Worm (Caenorhabditis elegans) whole organism, L1 larva: ENCODE data around the gene R07B1.6.

Source experiments
- C04F5.9 ChIP-seq: sonication (generic microtip); optimal IDR thresholded peaks from 2 replicates; lab custom pipeline; 2016; ENCODE audit warnings: missing genetic modification characterization, missing compliant biosample characterization
- C34B4.2 ChIP-seq: sonication (generic microtip); optimal IDR thresholded peaks from 2 replicates; lab custom pipeline; 2017; ENCODE audit warnings: mild to moderate bottlenecking, missing genetic modification characterization, missing compliant biosample characterization
- F16B12.6 ChIP-seq: fragments of 150-350 bp; optimal IDR thresholded peaks from 2 replicates; lab custom pipeline; 2014; ENCODE audit warnings: missing biosample characterization, missing genetic modification characterization
- Y116A8C.19 ChIP-seq: sonication (generic microtip); optimal IDR thresholded peaks from 2 replicates; lab custom pipeline; 2016; ENCODE audit warnings: missing compliant biosample characterization, missing genetic modification characterization, borderline replicate concordance
- aha-1 ChIP-seq: fragments of 150-350 bp; optimal IDR thresholded peaks from 2 replicates; lab custom pipeline; 2014; ENCODE audit warnings: missing biosample characterization, missing genetic modification characterization
- aly-2 ChIP-seq: fragments of 150-350 bp; optimal IDR thresholded peaks from 2 replicates; lab custom pipeline; 2014; ENCODE audit warnings: missing biosample characterization, missing genetic modification characterization
- ama-1 ChIP-seq: fragments of 150-350 bp; optimal IDR thresholded peaks from 2 replicates; lab custom pipeline; 2014
- blmp-1 ChIP-seq: fragments of 150-350 bp; optimal IDR thresholded peaks from 2 replicates; lab custom pipeline; 2014; ENCODE audit warnings: missing biosample characterization, missing genetic modification characterization
- ceh-8 ChIP-seq: fragments of 200-800 bp; sonication (Bioruptor generic); optimal IDR thresholded peaks from 2 replicates; lab custom pipeline; 2018; ENCODE audit warnings: mild to moderate bottlenecking, missing genetic modification characterization, moderate library complexity, missing compliant biosample characterization
- ces-1 ChIP-seq: fragments of 150-350 bp; optimal IDR thresholded peaks from 2 replicates; lab custom pipeline; 2014; ENCODE audit warnings: missing biosample characterization, missing genetic modification reagents, missing genetic modification characterization
- dpl-1 ChIP-seq, 3 experiments: fragments of 150-350 bp in 2 of 3; sonication (generic microtip) in 1 of 3; optimal IDR thresholded peaks; 2 replicates each; lab custom pipeline; 2014 to 2017; ENCODE audit warnings: missing biosample characterization in 3 of 3, missing genetic modification characterization in 3 of 3, missing genetic modification reagents in 3 of 3
- dsc-1 ChIP-seq: sonication (generic microtip); optimal IDR thresholded peaks from 2 replicates; lab custom pipeline; 2016; ENCODE audit warnings: mild to moderate bottlenecking, missing genetic modification characterization, missing compliant biosample characterization
- efl-1 ChIP-seq, 4 experiments: fragments of 150-350 bp; optimal IDR thresholded peaks in 3 of 4; peaks in 1 of 4; 1 replicate in 1 of 4; 2 replicates in 3 of 4; lab custom pipeline; 2014; ENCODE audit warnings: missing biosample characterization in 2 of 4, missing genetic modification characterization in 2 of 4, missing genetic modification reagents in 2 of 4
- efl-3 ChIP-seq: fragments of 200-800 bp; sonication (Bioruptor generic); optimal IDR thresholded peaks from 2 replicates; lab custom pipeline; 2018; ENCODE audit warnings: mild to moderate bottlenecking, missing genetic modification characterization, missing compliant biosample characterization
- egl-13 ChIP-seq: sonication (generic microtip); optimal IDR thresholded peaks from 2 replicates; lab custom pipeline; 2016; ENCODE audit warnings: missing genotype, missing genetic modification reagents, missing genetic modification characterization, missing compliant biosample characterization
- egl-27 ChIP-seq, 2 experiments: fragments of 150-350 bp in 1 of 2; sonication (generic microtip); optimal IDR thresholded peaks; 3 replicates each; lab custom pipeline; 2017 to 2018; ENCODE audit warnings: missing biosample characterization in 2 of 2, missing genetic modification characterization in 2 of 2, missing genetic modification reagents in 2 of 2
- elt-2 ChIP-seq: sonication (generic microtip); optimal IDR thresholded peaks from 2 replicates; lab custom pipeline; 2016; ENCODE audit warnings: missing genetic modification characterization, mild to moderate bottlenecking, inconsistent platforms, missing compliant biosample characterization, missing genetic modification reagents
- fkh-10 ChIP-seq: sonication (generic microtip); optimal IDR thresholded peaks from 2 replicates; lab custom pipeline; 2017; ENCODE audit warnings: missing biosample characterization, missing genetic modification reagents, missing genetic modification characterization
- fos-1 ChIP-seq: fragments of 150-350 bp; optimal IDR thresholded peaks from 2 replicates; lab custom pipeline; 2014; ENCODE audit warnings: missing biosample characterization, missing genetic modification characterization
- hlh-4 ChIP-seq: sonication (generic microtip); optimal IDR thresholded peaks from 2 replicates; lab custom pipeline; 2016; ENCODE audit warnings: mild to moderate bottlenecking, missing genetic modification characterization, missing compliant biosample characterization
- hpl-2 ChIP-seq: fragments of 150-350 bp; optimal IDR thresholded peaks from 2 replicates; lab custom pipeline; 2014; ENCODE audit warnings: missing biosample characterization, missing genetic modification reagents, missing genetic modification characterization
- irx-1 ChIP-seq: sonication (generic microtip); optimal IDR thresholded peaks from 2 replicates; lab custom pipeline; 2016; ENCODE audit warnings: missing genetic modification characterization, missing compliant biosample characterization
- isw-1 ChIP-seq: fragments of 200-800 bp; sonication (Bioruptor generic); IDR thresholded peaks from 2 replicates; pipeline ENCODE4 v1.3.6; 2022; ENCODE audit warnings: missing genetic modification characterization, missing compliant biosample characterization
- jun-1 ChIP-seq: fragments of 150-350 bp; optimal IDR thresholded peaks from 2 replicates; lab custom pipeline; 2014; ENCODE audit warnings: missing biosample characterization, missing genetic modification reagents, missing genetic modification characterization
- lin-14 ChIP-seq: fragments of 200-800 bp; sonication (Bioruptor generic); optimal IDR thresholded peaks from 2 replicates; lab custom pipeline; 2018; ENCODE audit warnings: mild to moderate bottlenecking, missing genetic modification characterization, moderate library complexity, missing compliant biosample characterization
- lin-15B ChIP-seq: fragments of 150-350 bp; sonication (generic microtip); optimal IDR thresholded peaks from 3 replicates; lab custom pipeline; 2014; ENCODE audit warnings: missing biosample characterization, missing genetic modification characterization
- lin-35 ChIP-seq, 2 experiments: fragments of 150-350 bp; optimal IDR thresholded peaks; 2 replicates each; lab custom pipeline; 2014; ENCODE audit warnings: missing biosample characterization in 2 of 2, missing genetic modification characterization in 2 of 2, missing genetic modification reagents in 2 of 2
- mab-9 ChIP-seq: fragments of 200-800 bp; sonication (Bioruptor generic); IDR thresholded peaks from 2 replicates; pipeline ENCODE4 v1.3.6; 2022; ENCODE audit warnings: missing genetic modification reagents, missing genetic modification characterization, missing compliant biosample characterization
- mep-1 ChIP-seq: fragments of 150-350 bp; optimal IDR thresholded peaks from 2 replicates; lab custom pipeline; 2014; ENCODE audit warnings: missing biosample characterization, missing genetic modification characterization
- nhr-12 ChIP-seq: sonication (generic microtip); optimal IDR thresholded peaks from 2 replicates; lab custom pipeline; 2017; ENCODE audit warnings: missing biosample characterization, missing genetic modification characterization
- nhr-19 ChIP-seq: fragments of 200-800 bp; sonication (Bioruptor generic); conservative IDR thresholded peaks from 2 replicates; pipeline ENCODE4 v1.3.6; 2022; ENCODE audit warnings: missing genetic modification characterization, missing compliant biosample characterization
- nhr-237 ChIP-seq: fragments of 150-350 bp; optimal IDR thresholded peaks from 2 replicates; lab custom pipeline; 2014; ENCODE audit warnings: missing biosample characterization, missing genetic modification characterization
- nhr-77 ChIP-seq: fragments of 150-350 bp; optimal IDR thresholded peaks from 2 replicates; lab custom pipeline; 2014; ENCODE audit warnings: missing biosample characterization, missing genetic modification characterization
- nhr-85 ChIP-seq: sonication (generic microtip); peaks from one replicate; lab custom pipeline; 2016; ENCODE audit warnings: missing genetic modification characterization, inconsistent platforms, missing compliant biosample characterization
- rnt-1 ChIP-seq: sonication (generic microtip); optimal IDR thresholded peaks from 2 replicates; lab custom pipeline; 2016; ENCODE audit warnings: mild to moderate bottlenecking, missing genetic modification characterization, moderate library complexity, missing compliant biosample characterization
- skn-1 ChIP-seq: fragments of 150-350 bp; optimal IDR thresholded peaks from 2 replicates; lab custom pipeline; 2014; ENCODE audit warnings: missing biosample characterization, missing genetic modification characterization
- snpc-4 ChIP-seq: fragments of 150-350 bp; optimal IDR thresholded peaks from 2 replicates; lab custom pipeline; 2014; ENCODE audit warnings: missing biosample characterization, missing genetic modification characterization
- sox-4 ChIP-seq: sonication (generic microtip); optimal IDR thresholded peaks from 2 replicates; lab custom pipeline; 2016; ENCODE audit warnings: missing genetic modification characterization, missing compliant biosample characterization
- sup-37 ChIP-seq: fragments of 200-800 bp; sonication (Bioruptor generic); optimal IDR thresholded peaks from 2 replicates; lab custom pipeline; 2018; ENCODE audit warnings: mild to moderate bottlenecking, missing genetic modification characterization, missing compliant biosample characterization
- swsn-7 ChIP-seq: sonication (generic microtip); optimal IDR thresholded peaks from 2 replicates; lab custom pipeline; 2016; ENCODE audit warnings: missing genetic modification characterization, missing compliant biosample characterization
- tlp-1 ChIP-seq: fragments of 150-350 bp; optimal IDR thresholded peaks from 2 replicates; lab custom pipeline; 2014; ENCODE audit warnings: missing biosample characterization, missing genetic modification characterization
- unc-130 ChIP-seq: fragments of 150-350 bp; optimal IDR thresholded peaks from 2 replicates; lab custom pipeline; 2017; ENCODE audit warnings: missing biosample characterization, missing genetic modification characterization, inconsistent platforms
- unc-30 ChIP-seq: sonication (generic microtip); optimal IDR thresholded peaks from 2 replicates; lab custom pipeline; 2017; ENCODE audit warnings: missing biosample characterization, missing genetic modification characterization
- unc-86 ChIP-seq: sonication (generic microtip); optimal IDR thresholded peaks from 2 replicates; lab custom pipeline; 2016; ENCODE audit warnings: missing genetic modification characterization, missing compliant biosample characterization
- unc-98 ChIP-seq: fragments of 200-800 bp; sonication (Bioruptor generic); IDR thresholded peaks from 2 replicates; pipeline ENCODE4 v1.3.6; 2022; ENCODE audit warnings: missing genetic modification characterization, missing compliant biosample characterization
- xbp-1 ChIP-seq: sonication (generic microtip); optimal IDR thresholded peaks from 2 replicates; lab custom pipeline; 2016; ENCODE audit warnings: missing genetic modification characterization, missing compliant biosample characterization
- ztf-11 ChIP-seq, 2 experiments: sonication (generic microtip); optimal IDR thresholded peaks; 2 replicates each; lab custom pipeline; 2016 to 2017; ENCODE audit warnings: missing genetic modification characterization in 2 of 2, missing biosample characterization in 1 of 2, missing compliant biosample characterization in 1 of 2
- ztf-4 ChIP-seq: fragments of 150-350 bp; optimal IDR thresholded peaks from 2 replicates; lab custom pipeline; 2014; ENCODE audit warnings: missing biosample characterization, missing genetic modification characterization

Gene R07B1.6

DNA sequence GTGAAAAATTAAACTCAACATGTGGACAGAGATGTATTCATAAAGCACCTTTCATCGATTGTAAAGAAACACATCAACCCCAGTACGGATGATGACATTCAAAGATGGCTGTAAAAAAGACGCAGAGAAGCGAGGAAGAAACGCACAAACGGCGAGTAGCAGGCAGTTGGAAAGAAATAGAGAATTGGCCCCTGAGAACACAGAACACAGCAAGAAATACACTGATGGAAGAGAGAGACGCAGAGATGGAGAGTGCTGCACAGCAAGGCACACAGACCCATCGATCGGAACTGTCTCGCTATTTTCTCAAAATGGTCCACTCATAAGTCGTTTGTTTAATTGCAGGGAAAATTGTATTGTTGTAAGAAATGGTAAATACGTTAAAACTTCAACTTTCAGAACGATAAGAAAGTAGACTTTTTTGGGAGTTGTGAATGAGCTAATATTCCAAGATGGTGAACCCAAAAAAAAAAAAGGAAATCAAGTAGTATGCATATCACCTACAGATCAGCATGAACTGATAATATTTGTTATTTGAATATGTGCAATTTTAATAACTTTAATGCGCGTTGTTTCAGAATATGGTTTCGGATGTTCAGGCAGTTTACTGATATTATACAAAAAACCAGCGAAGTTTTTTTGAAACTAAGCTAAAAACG, 43.7 kb upstream of the R07B1.6 start (continued):
- TF ChIP-seq elt-2 (tag; lab: Kevin White, UChicago) (peak; percentile 36), hpl-2 (GFP tag; lab: Kevin White, UChicago) (no peak), nhr-19 (GFP tag; lab: Robert Waterston, UW) (peak; percentile 25; the same call in 1 of the 2 replicates), nhr-85 (tag; lab: Kevin White, UChicago) (peak; percentile 45), efl-1 (optimal IDR thresholded peaks at IDR 0.05; lab: Kevin White, UChicago) (peak in 1 of 2 experiments; percentile 51), efl-1 (GFP tag; optimal IDR thresholded peaks at IDR 0.05 in 1 of 2; lab: Kevin White, UChicago) (peak in 1 of 2 experiments; percentile 47), C04F5.9 (tag; lab: Kevin White, UChicago) (no peak), tlp-1 (no peak), aly-2 (tag; lab: Kevin White, UChicago) (no peak), unc-98 (GFP tag; lab: Robert Waterston, UW) (no peak), lin-15B (tag; lab: Kevin White, UChicago) (no peak), nhr-77 (tag; lab: Kevin White, UChicago) (no peak), efl-3 (GFP tag; lab: Kevin White, UChicago) (no peak), sup-37 (GFP tag; lab: Kevin White, UChicago) (no peak), fkh-10 (GFP tag; lab: Kevin White, UChicago) (no peak), ztf-11 (tag; optimal IDR thresholded peaks at IDR 0.05; lab: Kevin White, UChicago) (no peak), snpc-4 (tag; lab: Kevin White, UChicago) (no peak), egl-13 (tag; lab: Kevin White, UChicago) (no peak), unc-130 (tag; lab: Kevin White, UChicago) (peak; percentile 10), unc-86 (tag; lab: Kevin White, UChicago) (no peak), isw-1 (GFP tag; lab: Robert Waterston, UW) (no peak), lin-14 (GFP tag; lab: Kevin White, UChicago) (peak; percentile 89), dpl-1 (GFP tag; optimal IDR thresholded peaks at IDR 0.05; lab: Kevin White, UChicago) (peak in 1 of 3 experiments; percentile 5), nhr-237 (tag; lab: Kevin White, UChicago) (no peak), egl-27 (tag; optimal IDR thresholded peaks at IDR 0.05; lab: Kevin White, UChicago) (peak; percentile 0 to 22), xbp-1 (peak; percentile 54), C34B4.2 (no peak), nhr-12 (tag; lab: Kevin White, UChicago) (no peak), mep-1 (peak; percentile 62), unc-30 (no peak), irx-1 (tag; lab: Kevin White, UChicago) (no peak), Y116A8C.19 (tag; lab: Kevin White, UChicago) (no peak), jun-1 (tag; lab: Kevin White, UChicago) (peak; percentile 71), swsn-7 (peak; percentile 50), skn-1 (tag; lab: Kevin White, UChicago) (peak; percentile 90), ces-1 (GFP tag; lab: Kevin White, UChicago) (no peak)

DNA sequence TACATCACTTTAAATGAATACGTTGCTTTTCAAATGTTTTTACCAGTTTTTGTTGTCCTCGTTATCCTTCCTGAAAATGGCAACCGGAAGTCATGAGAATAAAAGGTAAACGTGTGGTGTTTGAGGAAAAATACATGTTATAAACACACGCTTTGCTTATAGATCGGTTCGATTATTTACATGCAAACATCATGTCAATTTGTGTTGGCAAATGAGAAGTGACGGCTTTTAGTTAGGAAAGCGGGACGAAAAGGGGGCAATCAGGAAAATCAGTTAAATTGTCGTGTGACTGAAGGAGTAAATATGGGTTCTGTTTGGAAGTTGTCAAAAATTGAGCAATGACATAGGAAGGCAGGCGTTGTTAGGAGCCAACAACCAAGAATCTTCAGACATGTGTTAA, 35.2 kb upstream of the R07B1.6 start, which contains the start of gene rrc-1:
Gene rrc-1, minus strand, starts transcription at position 74 of the 400 bp plus-strand sequence.
- TF ChIP-seq ceh-8 (GFP tag; lab: Kevin White, UChicago) (peak; percentile 76), blmp-1 (tag; lab: Kevin White, UChicago) (no peak), ama-1 (lab: Kevin White, UChicago) (no peak)

DNA sequence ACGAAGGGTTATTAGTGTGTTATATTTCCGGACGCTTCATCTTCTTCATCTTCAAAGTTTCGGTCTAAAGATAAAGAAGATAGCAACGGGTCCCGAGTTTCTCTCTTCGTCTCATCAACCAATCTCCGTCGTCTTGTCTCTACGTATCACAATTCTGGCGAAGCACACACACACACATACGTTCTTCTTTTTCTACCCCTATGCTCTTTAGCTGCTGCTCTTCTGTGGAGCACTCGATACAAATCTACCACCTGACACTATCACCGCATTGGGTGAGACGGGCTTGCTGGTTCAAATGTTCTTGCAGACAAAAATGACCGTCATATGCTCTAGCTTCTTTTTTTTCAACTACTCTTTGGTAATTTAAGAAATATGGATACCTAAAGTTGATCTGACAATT, 34.1 kb upstream of the R07B1.6 start:
- TF ChIP-seq snpc-4 (tag; lab: Kevin White, UChicago) = no peak
- TF ChIP-seq nhr-237 (tag; lab: Kevin White, UChicago) = no peak
- no peak for TF ChIP-seq mab-9 (GFP tag; lab: Robert Waterston, UW)
- no peak for TF ChIP-seq ztf-4 (tag; lab: Kevin White, UChicago)
- no peak for TF ChIP-seq sox-4 (tag; lab: Kevin White, UChicago)
- no peak for TF ChIP-seq xbp-1
- TF ChIP-seq lin-35 (GFP tag; optimal IDR thresholded peaks at IDR 0.05; lab: Kevin White, UChicago) = no peak
- no peak for TF ChIP-seq dsc-1 (tag; lab: Kevin White, UChicago)
- TF ChIP-seq unc-30 = no peak
- TF ChIP-seq rnt-1 (tag; lab: Kevin White, UChicago) = peak; percentile 62
- no peak for TF ChIP-seq hlh-4
- TF ChIP-seq efl-1 (optimal IDR thresholded peaks at IDR 0.05; lab: Kevin White, UChicago) = no peak
- TF ChIP-seq efl-1 (GFP tag; optimal IDR thresholded peaks at IDR 0.05 in 1 of 2; lab: Kevin White, UChicago) = no peak
- no peak for TF ChIP-seq unc-86 (tag; lab: Kevin White, UChicago)
- TF ChIP-seq egl-13 (tag; lab: Kevin White, UChicago) = no peak
- no peak for TF ChIP-seq aha-1 (tag; lab: Kevin White, UChicago)
- no peak for TF ChIP-seq elt-2 (tag; lab: Kevin White, UChicago)
- TF ChIP-seq tlp-1 = no peak
- TF ChIP-seq mep-1 = no peak
- TF ChIP-seq F16B12.6 (tag; lab: Kevin White, UChicago) = no peak
- no peak for TF ChIP-seq fos-1
